Fruit fly (Drosophila melanogaster) whole organism, embryonic: ENCODE results near the gene dor.

Source experiments
- CG17186 ChIP-seq: fragments of 200-800 bp; sonication (Bioruptor generic); optimal IDR thresholded peaks from 3 replicates; lab custom pipeline; 2017; ENCODE audit warnings: missing biosample characterization, missing genetic modification reagents, missing genetic modification characterization
- CG17912 ChIP-seq: fragments of 200-800 bp; sonication (Bioruptor generic); optimal IDR thresholded peaks from 2 replicates; lab custom pipeline; 2018; ENCODE audit warnings: missing biosample characterization, mild to moderate bottlenecking, missing genetic modification characterization
- CG7271 ChIP-seq: fragments of 200-800 bp; sonication (Bioruptor generic); optimal IDR thresholded peaks from 2 replicates; lab custom pipeline; 2018; ENCODE audit warnings: missing biosample characterization, mild to moderate bottlenecking, missing genetic modification characterization, moderate library complexity
- CG8944 ChIP-seq: fragments of 200-800 bp; sonication (Bioruptor generic); optimal IDR thresholded peaks from 3 replicates; lab custom pipeline; 2016; ENCODE audit warnings: missing biosample characterization, missing genetic modification characterization
- Dll ChIP-seq: fragments of 200-800 bp; sonication (Bioruptor generic); IDR thresholded peaks from 4 replicates; pipeline ENCODE4 v1.3.6; 2022; ENCODE audit warnings: missing biosample characterization, missing genetic modification characterization; ENCODE audit not compliant: partially characterized antibody
- Ets65A ChIP-seq: fragments of 200-800 bp; sonication (Bioruptor generic); peaks from one replicate; lab custom pipeline; 2016; ENCODE audit warnings: missing biosample characterization, missing genetic modification characterization
- HmgD ChIP-seq: fragments of 200-800 bp; sonication (Bioruptor generic); optimal IDR thresholded peaks from 3 replicates; lab custom pipeline; 2016; ENCODE audit warnings: missing biosample characterization, missing genetic modification characterization
- Hmr ChIP-seq: fragments of 200-800 bp; sonication (Bioruptor generic); optimal IDR thresholded peaks from 3 replicates; lab custom pipeline; 2017; ENCODE audit warnings: mild to moderate bottlenecking, missing biosample characterization, missing genetic modification reagents, missing genetic modification characterization
- Scr ChIP-seq: fragments of 200-800 bp; sonication (Bioruptor generic); IDR thresholded peaks from 2 replicates; pipeline ENCODE4 v1.3.6; 2022; ENCODE audit warnings: missing biosample characterization, missing genetic modification characterization; ENCODE audit not compliant: partially characterized antibody
- cad ChIP-seq: fragments of >200 bp; optimal IDR thresholded peaks from 2 replicates; lab custom pipeline; 2017; ENCODE audit warnings: missing biosample characterization, missing genetic modification characterization
- dmrt99B ChIP-seq: fragments of 200-800 bp; sonication (Bioruptor generic); optimal IDR thresholded peaks from 2 replicates; lab custom pipeline; 2018; ENCODE audit warnings: missing biosample characterization, mild to moderate bottlenecking, missing genetic modification characterization, moderate library complexity
- nerfin-1 ChIP-seq: fragments of 200-800 bp; sonication (Bioruptor generic); optimal IDR thresholded peaks from 3 replicates; lab custom pipeline; 2019; ENCODE audit warnings: missing biosample characterization, mild to moderate bottlenecking, missing genetic modification characterization, moderate library complexity
- oc ChIP-seq: fragments of 200-800 bp; sonication (Bioruptor generic); optimal IDR thresholded peaks from 2 replicates; lab custom pipeline; 2018; ENCODE audit warnings: missing biosample characterization, mild to moderate bottlenecking, missing genetic modification characterization, moderate library complexity
- pfk ChIP-seq: fragments of 200-800 bp; sonication (Bioruptor generic); optimal IDR thresholded peaks from 2 replicates; lab custom pipeline; 2018; ENCODE audit warnings: missing biosample characterization, mild to moderate bottlenecking, missing genetic modification characterization, moderate library complexity
- pros ChIP-seq: fragments of 200-800 bp; sonication (Bioruptor generic); optimal IDR thresholded peaks from 3 replicates; lab custom pipeline; 2019; ENCODE audit warnings: missing biosample characterization, mild to moderate bottlenecking, missing genetic modification characterization, moderate library complexity
- tgo ChIP-seq: fragments of 200-800 bp; sonication (Bioruptor generic); IDR thresholded peaks from 3 replicates; pipeline ENCODE4 v1.3.6; 2022; ENCODE audit warnings: missing biosample characterization, missing genetic modification characterization

The dor gene

dm6 chrX:1710082-1710481 is 45.2 kb downstream of the dor start, which contains the start of gene CG3795:
CG3795 (minus strand) TSS chrX:1710182.
- no peak for TF ChIP-seq pfk (GFP tag; lab: Kevin White, UChicago)
- no peak for TF ChIP-seq Dll (GFP tag; lab: Robert Waterston, UW)
- no peak for TF ChIP-seq CG17912 (GFP tag; lab: Kevin White, UChicago)
- no peak for TF ChIP-seq Hmr
- no peak for TF ChIP-seq dmrt99B (tag; lab: Kevin White, UChicago)
- TF ChIP-seq CG17186 (GFP tag; lab: Kevin White, UChicago), result no peak
- no peak for TF ChIP-seq CG8944
- no peak for TF ChIP-seq CG7271
- no peak for TF ChIP-seq HmgD (GFP tag; lab: Kevin White, UChicago)
- no peak for TF ChIP-seq pros (GFP tag; lab: Kevin White, UChicago)
- no peak for TF ChIP-seq cad (GFP tag; lab: Kevin White, UChicago)
- no peak for TF ChIP-seq oc
- no peak for TF ChIP-seq Scr (GFP tag; lab: Robert Waterston, UW)
- TF ChIP-seq nerfin-1 (tag; lab: Kevin White, UChicago), result no peak

- no peak for TF ChIP-seq tgo (GFP tag; lab: Robert Waterston, UW)
- TF ChIP-seq Ets65A (GFP tag; lab: Kevin White, UChicago), result peak; percentile 39
Measured at dm6 chrX:1714874-1715273, 50.0 kb downstream of the dor start.
